Worm (Caenorhabditis elegans): ENCODE measurements around the gene T16G12.12.
A peak's percentile ranks its signal among the peaks of the same experiment; 100 is the strongest.

The T16G12.12 gene

ce11 chrIII:10093093-10093492 is 39.7 kb downstream of the T16G12.12 start:
- TF ChIP-seq hmbx-1 (tag; optimal IDR thresholded peaks at IDR 0.05) (no peak), scrt-1 (GFP tag; IDR thresholded peaks at IDR 0.05) (no peak)

- no peak for TF ChIP-seq ceh-13 (GFP tag; optimal IDR thresholded peaks at IDR 0.05)
- TF ChIP-seq aly-1 (tag; optimal IDR thresholded peaks at IDR 0.05): peak; percentile 52
- no peak for TF ChIP-seq B0310.2 (tag; optimal IDR thresholded peaks at IDR 0.05)
- TF ChIP-seq F13C5.2 (tag; optimal IDR thresholded peaks at IDR 0.05): peak; percentile 23
- TF ChIP-seq tbx-11 (GFP tag; IDR thresholded peaks at IDR 0.05): no peak
- no peak for TF ChIP-seq ets-7 (tag; optimal IDR thresholded peaks at IDR 0.05)
- TF ChIP-seq tra-4 (tag; optimal IDR thresholded peaks at IDR 0.05): no peak
- no peak for TF ChIP-seq flt-1 (GFP tag; IDR thresholded peaks at IDR 0.05)
- no peak for TF ChIP-seq scrt-1 (GFP tag; IDR thresholded peaks at IDR 0.05)
- TF ChIP-seq ceh-36 (tag; optimal IDR thresholded peaks at IDR 0.05): peak; percentile 43
- peak; percentile 91 for TF ChIP-seq hmg-4 (GFP tag; optimal IDR thresholded peaks at IDR 0.05)
- no peak for TF ChIP-seq hnd-1 (tag; optimal IDR thresholded peaks at IDR 0.05)
- TF ChIP-seq tbx-37 (GFP tag; conservative IDR thresholded peaks at IDR 0.05): no peak
- TF ChIP-seq ama-1 (optimal IDR thresholded peaks at IDR 0.05): no peak
- TF ChIP-seq pes-1 (GFP tag; IDR thresholded peaks at IDR 0.05): no peak
- TF ChIP-seq hmbx-1 (tag; optimal IDR thresholded peaks at IDR 0.05): no peak
- TF ChIP-seq sea-1 (GFP tag; conservative IDR thresholded peaks at IDR 0.05): no peak
Measured at ce11 chrIII:10094538-10094937, 41.1 kb downstream of the T16G12.12 start.

ce11 chrIII:10095377-10095776 is 42.0 kb downstream of the T16G12.12 start:
- TF ChIP-seq tra-4 (tag; optimal IDR thresholded peaks at IDR 0.05): no peak
- TF ChIP-seq hmg-4 (GFP tag; optimal IDR thresholded peaks at IDR 0.05): no peak
- no peak for TF ChIP-seq tbx-11 (GFP tag; IDR thresholded peaks at IDR 0.05)
- TF ChIP-seq flt-1 (GFP tag; IDR thresholded peaks at IDR 0.05): no peak
- no peak for TF ChIP-seq pes-1 (GFP tag; IDR thresholded peaks at IDR 0.05)
- TF ChIP-seq ceh-36 (tag; optimal IDR thresholded peaks at IDR 0.05): no peak
- TF ChIP-seq aly-1 (tag; optimal IDR thresholded peaks at IDR 0.05): no peak
- TF ChIP-seq B0310.2 (tag; optimal IDR thresholded peaks at IDR 0.05): no peak

ce11 chrIII:10096525-10096972 is 43.1 kb downstream of the T16G12.12 start:
- TF ChIP-seq aly-1 (tag; optimal IDR thresholded peaks at IDR 0.05): no peak
- no peak for TF ChIP-seq pes-1 (GFP tag; IDR thresholded peaks at IDR 0.05)
- TF ChIP-seq hmg-4 (GFP tag; optimal IDR thresholded peaks at IDR 0.05): peak; percentile 57

- TF ChIP-seq tbx-37 (GFP tag; conservative IDR thresholded peaks at IDR 0.05): no peak
- TF ChIP-seq F13C5.2 (tag; optimal IDR thresholded peaks at IDR 0.05): no peak
- TF ChIP-seq ets-7 (tag; optimal IDR thresholded peaks at IDR 0.05): no peak
- TF ChIP-seq ceh-13 (GFP tag; optimal IDR thresholded peaks at IDR 0.05): no peak
- TF ChIP-seq tra-4 (tag; optimal IDR thresholded peaks at IDR 0.05): no peak
- TF ChIP-seq scrt-1 (GFP tag; IDR thresholded peaks at IDR 0.05): no peak
- no peak for TF ChIP-seq tbx-11 (GFP tag; IDR thresholded peaks at IDR 0.05)
- TF ChIP-seq ceh-36 (tag; optimal IDR thresholded peaks at IDR 0.05): no peak
- TF ChIP-seq aly-1 (tag; optimal IDR thresholded peaks at IDR 0.05): no peak
- TF ChIP-seq flt-1 (GFP tag; IDR thresholded peaks at IDR 0.05): no peak
- TF ChIP-seq hmbx-1 (tag; optimal IDR thresholded peaks at IDR 0.05): no peak
Measured at ce11 chrIII:10097981-10098380, 44.6 kb downstream of the T16G12.12 start, which contains the start of gene spop-1. Gene spop-1 (minus strand): TSS chrIII:10098081.

- no peak for TF ChIP-seq scrt-1 (GFP tag; IDR thresholded peaks at IDR 0.05)
- TF ChIP-seq tbx-37 (GFP tag; conservative IDR thresholded peaks at IDR 0.05): no peak
- no peak for TF ChIP-seq ets-7 (tag; optimal IDR thresholded peaks at IDR 0.05)
- TF ChIP-seq pes-1 (GFP tag; IDR thresholded peaks at IDR 0.05): no peak
- TF ChIP-seq ama-1 (optimal IDR thresholded peaks at IDR 0.05): no peak
Measured at ce11 chrIII:10101352-10101751, 47.9 kb downstream of the T16G12.12 start, which contains the start of gene kel-10. Gene kel-10 (minus strand): TSS chrIII:10101452.

- TF ChIP-seq ama-1 (optimal IDR thresholded peaks at IDR 0.05) (no peak), B0310.2 (tag; optimal IDR thresholded peaks at IDR 0.05) (no peak), ceh-13 (GFP tag; optimal IDR thresholded peaks at IDR 0.05) (no peak), hmbx-1 (tag; optimal IDR thresholded peaks at IDR 0.05) (no peak), hmg-4 (GFP tag; optimal IDR thresholded peaks at IDR 0.05) (no peak), tra-4 (tag; optimal IDR thresholded peaks at IDR 0.05) (no peak), tbx-37 (GFP tag; conservative IDR thresholded peaks at IDR 0.05) (no peak), hnd-1 (tag; optimal IDR thresholded peaks at IDR 0.05) (no peak), ceh-36 (tag; optimal IDR thresholded peaks at IDR 0.05) (no peak), scrt-1 (GFP tag; IDR thresholded peaks at IDR 0.05) (no peak), pes-1 (GFP tag; IDR thresholded peaks at IDR 0.05) (no peak), aly-1 (tag; optimal IDR thresholded peaks at IDR 0.05) (no peak)
Measured at ce11 chrIII:10106390-10106789, 53.0 kb downstream of the T16G12.12 start, which contains the start of gene srt-55. Gene srt-55 (minus strand): TSS chrIII:10106490.

ce11 chrIII:10108995-10109394 is 55.6 kb downstream of the T16G12.12 start, which contains the start of gene T16H12.9:
Gene T16H12.9 (plus strand): TSS chrIII:10109295.
- no peak for TF ChIP-seq sea-1 (GFP tag; conservative IDR thresholded peaks at IDR 0.05)

ce11 chrIII:10112958-10113357 is 59.5 kb downstream of the T16G12.12 start, which contains the start of gene vps-29:
Gene vps-29 (minus strand): TSS chrIII:10113058.
- no peak for TF ChIP-seq sea-1 (GFP tag; conservative IDR thresholded peaks at IDR 0.05)
- no peak for TF ChIP-seq tbx-37 (GFP tag; conservative IDR thresholded peaks at IDR 0.05)
